Worm (Caenorhabditis elegans) whole organism, L4 larva: ENCODE results near the gene spch-1.

Experiments
- F26F4.8 ChIP-seq: fragments of 200-800 bp; sonication (Bioruptor generic); conservative IDR thresholded peaks from 2 replicates; pipeline ENCODE4 v1.3.6; 2022; ENCODE audit warnings: missing genetic modification characterization, missing compliant biosample characterization
- F37D6.2 ChIP-seq: sonication (generic microtip); optimal IDR thresholded peaks from 2 replicates; lab custom pipeline; 2016; ENCODE audit warnings: mild to moderate bottlenecking, missing genetic modification characterization, missing compliant biosample characterization
- R02D3.7 ChIP-seq: fragments of 150-350 bp; sonication (generic microtip); optimal IDR thresholded peaks from 3 replicates; lab custom pipeline; 2014; ENCODE audit warnings: missing biosample characterization, missing genetic modification characterization
- T20F7.1 ChIP-seq: fragments of 200-800 bp; sonication (Bioruptor generic); optimal IDR thresholded peaks from 2 replicates; lab custom pipeline; 2018; ENCODE audit warnings: mild to moderate bottlenecking, missing genetic modification characterization, missing compliant biosample characterization
- Y105C5A.15 ChIP-seq: fragments of 200-800 bp; sonication (Bioruptor generic); IDR thresholded peaks from 2 replicates; pipeline ENCODE4 v1.3.6; 2022; ENCODE audit warnings: missing genetic modification characterization, missing compliant biosample characterization
- Y48G9A.11 ChIP-seq: fragments of 200-800 bp; sonication (Bioruptor generic); IDR thresholded peaks from 2 replicates; pipeline ENCODE4 v1.3.6; 2022; ENCODE audit warnings: missing genetic modification reagents, missing genetic modification characterization, missing compliant biosample characterization
- Y5F2A.4 ChIP-seq: fragments of 200-800 bp; sonication (Bioruptor generic); optimal IDR thresholded peaks from 2 replicates; lab custom pipeline; 2018; ENCODE audit warnings: mild to moderate bottlenecking, missing genetic modification characterization, missing compliant biosample characterization
- aha-1 ChIP-seq: fragments of 150-350 bp; peaks from one replicate; lab custom pipeline; 2014; ENCODE audit warnings: missing biosample characterization, missing genetic modification characterization
- ceh-20 ChIP-seq: fragments of 200-800 bp; sonication (Bioruptor generic); IDR thresholded peaks from 2 replicates; pipeline ENCODE4 v1.3.6; 2022; ENCODE audit warnings: missing genetic modification reagents, missing genetic modification characterization, missing compliant biosample characterization
- daf-19 ChIP-seq: fragments of 200-800 bp; sonication (Bioruptor generic); conservative IDR thresholded peaks from 2 replicates; pipeline ENCODE4 v1.3.6; 2022; ENCODE audit warnings: missing genetic modification characterization, missing compliant biosample characterization
- dmd-9 ChIP-seq: fragments of 200-800 bp; sonication (Bioruptor generic); IDR thresholded peaks from 2 replicates; pipeline ENCODE4 v1.3.6; 2022; ENCODE audit warnings: missing genetic modification reagents, missing genetic modification characterization, missing compliant biosample characterization
- dve-1 ChIP-seq: sonication (generic microtip); optimal IDR thresholded peaks from 2 replicates; lab custom pipeline; 2017; ENCODE audit warnings: antibody characterized with exemption, mild to moderate bottlenecking, missing genetic modification characterization, missing compliant biosample characterization; ENCODE audit not compliant: insufficient read depth
- egl-43 ChIP-seq: fragments of 200-800 bp; sonication (Bioruptor generic); IDR thresholded peaks from 2 replicates; pipeline ENCODE4 v1.3.6; 2022; ENCODE audit warnings: missing genetic modification reagents, missing genetic modification characterization, missing compliant biosample characterization
- fos-1 ChIP-seq: fragments of 150-350 bp; optimal IDR thresholded peaks from 2 replicates; lab custom pipeline; 2014; ENCODE audit warnings: missing biosample characterization, missing genetic modification characterization
- hmg-1.1 ChIP-seq: fragments of 200-800 bp; sonication (Bioruptor generic); IDR thresholded peaks from 2 replicates; pipeline ENCODE4 v1.3.6; 2022; ENCODE audit warnings: missing genetic modification reagents, missing genetic modification characterization, missing compliant biosample characterization
- jun-1 ChIP-seq: fragments of 150-350 bp; optimal IDR thresholded peaks from 2 replicates; lab custom pipeline; 2014; ENCODE audit warnings: missing biosample characterization, missing genetic modification reagents, missing genetic modification characterization
- lir-3 ChIP-seq: sonication (generic microtip); optimal IDR thresholded peaks from 2 replicates; lab custom pipeline; 2016; ENCODE audit warnings: mild to moderate bottlenecking, missing genetic modification characterization, missing compliant biosample characterization
- lsy-2 ChIP-seq, 2 experiments: fragments of 150-350 bp in 1 of 2; sonication (generic microtip) in 1 of 2; optimal IDR thresholded peaks; 2 replicates each; lab custom pipeline; 2014 to 2017; ENCODE audit warnings: missing biosample characterization in 2 of 2, missing genetic modification characterization in 2 of 2
- mes-2 ChIP-seq: sonication (generic microtip); optimal IDR thresholded peaks from 2 replicates; lab custom pipeline; 2016; ENCODE audit warnings: missing genotype, mild to moderate bottlenecking, missing genetic modification characterization, missing compliant biosample characterization; ENCODE audit not compliant: poor library complexity, severe bottlenecking
- nhr-102 ChIP-seq: sonication (generic microtip); optimal IDR thresholded peaks from 2 replicates; lab custom pipeline; 2016; ENCODE audit warnings: mild to moderate bottlenecking, missing genetic modification characterization, moderate library complexity, missing compliant biosample characterization
- nhr-6 ChIP-seq: fragments of 150-350 bp; optimal IDR thresholded peaks from 2 replicates; lab custom pipeline; 2014; ENCODE audit warnings: missing biosample characterization, missing genetic modification characterization
- pha-4 ChIP-seq, 2 experiments: fragments of 150-350 bp in 1 of 2; fragments of 200-800 bp in 1 of 2; sonication (Bioruptor generic) in 1 of 2; IDR thresholded peaks in 1 of 2; optimal IDR thresholded peaks in 1 of 2; 2 replicates each; pipeline versions ENCODE4 v1.3.6 to Lab custom; 2014 to 2022; ENCODE audit warnings: missing genetic modification characterization in 2 of 2, missing genetic modification reagents in 2 of 2, missing biosample characterization in 1 of 2, missing compliant biosample characterization in 1 of 2
- sdz-12 ChIP-seq: fragments of 200-800 bp; sonication (Bioruptor generic); optimal IDR thresholded peaks from 2 replicates; lab custom pipeline; 2018; ENCODE audit warnings: mild to moderate bottlenecking, missing genetic modification characterization, missing compliant biosample characterization
- set-16 ChIP-seq: fragments of 200-800 bp; sonication (Bioruptor generic); IDR thresholded peaks from 2 replicates; pipeline ENCODE4 v1.3.6; 2022; ENCODE audit warnings: missing genetic modification reagents, missing genetic modification characterization, missing compliant biosample characterization
- spr-3 ChIP-seq: fragments of 200-800 bp; sonication (Bioruptor generic); optimal IDR thresholded peaks from 2 replicates; lab custom pipeline; 2018; ENCODE audit warnings: mild to moderate bottlenecking, missing genetic modification characterization, missing compliant biosample characterization
- zip-2 ChIP-seq: fragments of 150-350 bp; optimal IDR thresholded peaks from 2 replicates; lab custom pipeline; 2014; ENCODE audit warnings: missing biosample characterization, missing genetic modification characterization

The spch-1 gene

DNA sequence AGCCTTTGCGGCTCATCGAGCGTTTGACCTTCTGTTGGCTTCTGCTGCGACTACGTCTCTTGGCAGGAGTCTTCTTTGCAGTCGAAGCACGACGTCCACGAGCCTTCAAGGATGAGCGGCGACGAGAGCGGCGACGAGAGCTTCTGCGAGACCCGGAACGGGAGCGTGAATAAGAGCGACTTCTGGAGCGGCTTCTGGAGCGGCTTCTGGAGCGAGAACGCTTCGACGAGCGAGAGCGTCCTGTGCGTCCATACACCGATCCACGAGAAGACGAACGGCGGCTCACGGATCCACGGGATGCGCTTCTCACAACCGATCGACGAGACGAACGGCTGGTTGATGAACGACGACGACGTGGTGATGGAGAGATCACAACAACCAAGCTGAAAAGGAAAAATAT is 471 bp downstream of the spch-1 start:
- no peak for TF ChIP-seq lsy-2 (tag; optimal IDR thresholded peaks at IDR 0.05; lab: Kevin White, UChicago)
- TF ChIP-seq egl-43 (GFP tag; lab: Robert Waterston, UW) = no peak
- TF ChIP-seq zip-2 (tag; lab: Kevin White, UChicago) = no peak
- peak; percentile 94 for TF ChIP-seq set-16 (GFP tag; lab: Robert Waterston, UW)
- TF ChIP-seq spr-3 (GFP tag; lab: Kevin White, UChicago) = peak; percentile 22
- no peak for TF ChIP-seq sdz-12
- no peak; the same call in 1 of the 2 replicates for TF ChIP-seq F26F4.8

DNA sequence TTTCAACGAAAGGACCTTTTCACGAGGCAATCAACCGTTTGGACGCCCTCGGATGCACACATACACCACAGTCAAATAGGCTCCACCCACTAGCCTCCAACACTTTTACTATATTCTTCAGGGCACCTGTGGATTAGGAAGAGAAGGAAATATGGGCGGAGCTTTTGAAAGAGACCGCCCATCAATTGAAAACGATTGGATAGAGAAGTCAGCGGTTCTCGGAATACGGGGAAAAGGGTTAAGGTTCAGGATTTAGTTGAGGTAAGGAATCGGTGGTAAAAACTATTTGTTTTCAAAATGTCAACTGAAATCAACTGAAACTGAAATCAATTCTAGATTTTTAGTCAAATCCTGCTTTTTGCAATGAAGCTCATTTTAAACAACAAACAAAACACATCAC is 924 bp downstream of the spch-1 start, which contains the start of gene egl-38:
Gene egl-38 (minus strand): TSS at position 101 of the 400 bp plus-strand sequence.
- TF ChIP-seq mes-2 (tag; lab: Kevin White, UChicago) (no peak), sdz-12 (no peak), F37D6.2 (tag; lab: Kevin White, UChicago) (no peak)

DNA sequence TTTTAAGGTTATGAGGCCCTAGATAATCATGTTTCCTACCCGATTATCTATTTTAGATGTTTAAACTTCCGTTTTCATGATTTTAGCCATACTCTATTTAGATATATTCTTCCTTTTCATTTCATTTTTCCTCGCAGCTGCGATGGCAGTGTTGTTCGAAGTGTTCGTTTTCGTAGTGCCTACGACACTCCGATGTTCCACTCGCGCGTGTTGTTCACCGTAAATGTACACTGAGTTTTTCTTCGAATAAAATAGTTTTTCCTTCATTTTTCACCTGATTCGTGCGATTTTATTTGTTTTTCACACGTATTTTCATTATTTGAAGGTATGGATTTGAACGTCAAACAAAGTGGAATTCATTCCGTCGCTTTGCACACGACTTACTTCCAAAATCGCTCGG is 14.5 kb downstream of the spch-1 start, which contains the start of gene dis-3:
Gene dis-3 (plus strand): TSS at position 322 of the 400 bp plus-strand sequence.
- TF ChIP-seq T20F7.1 (peak; percentile 88), daf-19 (GFP tag; lab: Robert Waterston, UW) (no peak), R02D3.7 (tag; lab: Kevin White, UChicago) (peak; percentile 55), pha-4 (GFP tag; IDR thresholded peaks at IDR 0.05; lab: Robert Waterston, UW) (no peak), pha-4 (tag; optimal IDR thresholded peaks at IDR 0.05; lab: Kevin White, UChicago) (no peak), aha-1 (peak; percentile 45), Y48G9A.11 (0 out of 2 replicates have a peak, but pooled peaks have one; percentile 31)

DNA sequence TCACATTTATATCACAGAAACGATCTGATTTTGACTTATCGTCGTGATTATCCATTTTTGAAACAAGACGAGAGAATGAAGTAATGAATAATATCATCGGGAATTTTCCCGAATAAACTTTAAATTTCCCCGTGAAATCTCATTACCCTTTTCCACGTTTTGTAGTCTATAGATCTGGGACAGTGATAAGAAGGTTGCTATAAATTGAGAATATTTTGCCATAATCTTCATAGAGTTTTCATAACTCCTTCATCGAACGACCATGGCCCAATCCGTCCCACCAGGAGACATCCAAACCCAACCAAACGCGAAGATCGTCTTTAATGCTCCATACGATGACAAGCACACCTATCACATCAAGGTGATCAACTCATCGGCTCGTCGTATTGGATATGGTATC is 16.2 kb downstream of the spch-1 start, which contains the start of the genes C04G2.5 and msp-36:
Gene C04G2.5 (minus strand): TSS at position 101 of the 400 bp plus-strand sequence.
Gene msp-36 (plus strand): TSS at position 263 of the 400 bp plus-strand sequence.
- TF ChIP-seq pha-4 (GFP tag; IDR thresholded peaks at IDR 0.05; lab: Robert Waterston, UW) (no peak), pha-4 (tag; optimal IDR thresholded peaks at IDR 0.05; lab: Kevin White, UChicago) (no peak), egl-43 (GFP tag; lab: Robert Waterston, UW) (0 out of 2 replicates have a peak, but pooled peaks have one; percentile 30)

DNA sequence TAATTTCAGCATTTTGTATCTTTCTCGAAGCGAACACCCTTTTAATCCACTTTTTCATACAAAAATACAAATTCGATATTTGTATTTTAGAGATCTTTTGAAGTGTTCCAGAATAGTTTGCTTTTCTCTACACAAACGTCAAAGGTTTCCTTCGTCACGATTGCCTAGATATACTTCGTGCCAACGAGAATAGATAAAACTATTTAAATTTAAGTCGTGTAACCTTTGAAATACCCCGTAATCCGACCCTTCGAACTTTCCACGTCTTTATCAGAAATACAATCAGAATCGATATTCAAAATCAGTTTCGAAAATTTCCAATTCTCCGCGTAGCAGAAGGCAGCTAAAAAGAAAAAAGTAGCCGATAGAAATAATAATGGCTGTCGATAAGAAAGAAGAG is 21.0 kb downstream of the spch-1 start, which contains the start of gene ttbk-5:
Gene ttbk-5 (plus strand): TSS at position 301 of the 400 bp plus-strand sequence.
- no peak for TF ChIP-seq nhr-6 (tag; lab: Kevin White, UChicago)
- no peak for TF ChIP-seq dve-1
- no peak for TF ChIP-seq fos-1 (tag; lab: Kevin White, UChicago)

DNA sequence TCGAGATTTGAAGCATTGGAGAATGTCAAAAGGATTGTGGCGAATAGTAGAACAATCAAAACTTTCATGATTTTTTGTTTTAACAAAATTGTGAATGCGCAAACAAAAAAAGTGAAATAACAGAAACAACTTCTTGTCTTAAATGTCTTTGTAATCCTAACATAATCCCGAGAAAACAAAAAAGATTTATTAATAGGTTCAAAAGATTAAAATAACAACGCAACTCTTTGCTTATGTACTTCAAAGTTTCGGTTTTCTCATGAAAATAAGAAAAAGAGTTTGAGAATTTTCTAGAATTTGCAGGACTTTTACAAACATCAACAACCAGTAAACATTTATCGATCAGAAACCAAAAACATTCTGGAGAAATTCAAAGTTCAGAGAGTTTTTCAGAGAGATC is 21.6 kb downstream of the spch-1 start, which contains the start of gene ttr-39:
Gene ttr-39 (minus strand): TSS at position 101 of the 400 bp plus-strand sequence.
- TF ChIP-seq hmg-1.1 (GFP tag; lab: Robert Waterston, UW) (no peak), jun-1 (tag; lab: Kevin White, UChicago) (no peak), Y5F2A.4 (GFP tag; lab: Kevin White, UChicago) (no peak), dmd-9 (no peak), nhr-102 (tag; lab: Kevin White, UChicago) (no peak), ceh-20 (GFP tag; lab: Robert Waterston, UW) (no peak), Y105C5A.15 (GFP tag; lab: Robert Waterston, UW) (no peak), lir-3 (tag; lab: Kevin White, UChicago) (no peak)
- TF ChIP-seq, all 104 proteins: peak for 0
